Worm (Caenorhabditis elegans): ENCODE data around the gene ZC487.1.

DNA sequence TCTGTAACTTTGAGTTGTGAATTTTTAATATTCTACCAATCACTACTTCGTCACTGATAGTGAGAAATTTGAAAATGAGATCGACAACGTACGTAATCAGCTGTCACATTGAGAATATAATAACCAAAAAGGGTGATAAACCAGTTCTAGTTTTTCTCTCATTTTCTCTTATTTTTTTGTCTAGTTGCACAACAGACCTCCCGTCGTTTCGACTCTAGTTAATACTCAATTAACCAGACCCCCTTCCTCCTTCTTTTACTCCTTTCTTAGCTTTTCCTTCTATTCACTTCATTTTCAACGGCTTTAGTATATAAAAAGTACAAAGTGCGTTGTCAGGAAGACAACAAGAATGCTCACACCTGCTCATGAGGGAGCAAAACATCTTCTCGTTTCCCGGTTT lies at the start of gene ZC487.1:
- TF ChIP-seq W03F9.2 (tag; optimal IDR thresholded peaks at IDR 0.05), result no peak
- no peak for TF ChIP-seq him-1 (tag; optimal IDR thresholded peaks at IDR 0.05)
- TF ChIP-seq dao-5 (tag; optimal IDR thresholded peaks at IDR 0.05), result no peak

All from whole organism, L4/young adult.